Fruit fly (Drosophila melanogaster): ENCODE results near the gene Ccdc85.

- TF ChIP-seq CG2875 (GFP tag; optimal IDR thresholded peaks at IDR 0.05) = no peak
- TF ChIP-seq CG33213 (GFP tag; optimal IDR thresholded peaks at IDR 0.05) = no peak
- TF ChIP-seq ham (GFP tag; IDR thresholded peaks at IDR 0.05) = no peak
- TF ChIP-seq fd96Cb (tag; optimal IDR thresholded peaks at IDR 0.05) = no peak
- peak; percentile 25 for TF ChIP-seq bab2 (GFP tag; optimal IDR thresholded peaks at IDR 0.05)
- TF ChIP-seq otp (GFP tag; IDR thresholded peaks at IDR 0.05) = no peak
- no peak for TF ChIP-seq CG2116 (GFP tag; optimal IDR thresholded peaks at IDR 0.05)
- TF ChIP-seq salm (tag; optimal IDR thresholded peaks at IDR 0.05) = no peak
These were observed 56.8 kb downstream of the Ccdc85 start for dm6 chr2L:3055710-3056447.

Measured in whole organism, embryonic.